Worm (Caenorhabditis elegans): ENCODE results near the gene Y39B6A.29.

Y39B6A.29 gene

ce11 chrV:18986103-18986502 lies 38.5 kb downstream of the Y39B6A.29 start:
- TF ChIP-seq ceh-48 (tag; optimal IDR thresholded peaks at IDR 0.05) (peak; percentile 28), ceh-22 (tag; optimal IDR thresholded peaks at IDR 0.05) (no peak)

- peak; percentile 68 for TF ChIP-seq ceh-48 (tag; optimal IDR thresholded peaks at IDR 0.05)
Observed at ce11 chrV:18984656-18985055, 39.9 kb downstream of the Y39B6A.29 start.

DNA sequence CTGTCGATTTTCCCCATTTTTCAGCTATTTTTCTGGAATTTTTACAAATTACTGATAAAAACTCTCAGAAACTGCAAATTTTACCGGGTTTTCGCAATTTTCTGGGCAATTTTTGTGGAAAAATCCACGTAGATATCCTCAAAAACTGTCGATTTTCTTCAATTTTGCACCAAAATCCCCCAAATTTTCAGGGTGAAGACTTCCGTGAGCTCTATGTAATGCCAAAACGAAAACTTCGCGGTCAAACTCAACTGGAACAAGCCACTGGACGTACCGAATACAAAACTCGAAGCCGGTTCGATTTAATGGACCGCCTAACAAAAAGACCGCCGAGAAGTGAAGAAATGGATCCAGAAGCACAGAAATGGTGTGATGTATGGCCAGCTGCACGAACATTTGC lies 42.8 kb downstream of the Y39B6A.29 start:
- TF ChIP-seq sdc-2 (tag; optimal IDR thresholded peaks at IDR 0.05) (no peak), ceh-2 (tag; optimal IDR thresholded peaks at IDR 0.05) (no peak), hlh-13 (GFP tag; optimal IDR thresholded peaks at IDR 0.05) (no peak), syd-9 (tag; optimal IDR thresholded peaks at IDR 0.05) (no peak), ceh-22 (tag; optimal IDR thresholded peaks at IDR 0.05) (no peak), nhr-11 (tag; optimal IDR thresholded peaks at IDR 0.05) (no peak), odd-2 (tag; optimal IDR thresholded peaks at IDR 0.05) (no peak), ceh-18 (tag; optimal IDR thresholded peaks at IDR 0.05) (no peak), che-1 (tag; optimal IDR thresholded peaks at IDR 0.05) (no peak), tbx-2 (tag; optimal IDR thresholded peaks at IDR 0.05) (no peak), ref-2 (tag; optimal IDR thresholded peaks at IDR 0.05) (no peak), Y22D7AL.16 (tag; optimal IDR thresholded peaks at IDR 0.05) (no peak), ceh-45 (GFP tag; IDR thresholded peaks at IDR 0.05) (no peak), hlh-15 (tag; optimal IDR thresholded peaks at IDR 0.05) (no peak), pax-1 (tag; optimal IDR thresholded peaks at IDR 0.05) (no peak), K02D7.2 (tag; optimal IDR thresholded peaks at IDR 0.05) (no peak), C08G9.2 (tag; optimal IDR thresholded peaks at IDR 0.05) (no peak), F13H6.1 (tag; optimal IDR thresholded peaks at IDR 0.05) (no peak), ceh-6 (GFP tag; optimal IDR thresholded peaks at IDR 0.05) (no peak), fkh-6 (tag; optimal IDR thresholded peaks at IDR 0.05) (no peak)

- TF ChIP-seq fax-1 (tag; optimal IDR thresholded peaks at IDR 0.05) (peak; percentile 67), F13H6.1 (tag; optimal IDR thresholded peaks at IDR 0.05) (peak; percentile 39), pros-1 (tag; optimal IDR thresholded peaks at IDR 0.05) (no peak), ceh-2 (tag; optimal IDR thresholded peaks at IDR 0.05) (peak; percentile 94), pha-4 (tag; optimal IDR thresholded peaks at IDR 0.05) (no peak), ceh-14 (tag; optimal IDR thresholded peaks at IDR 0.05) (peak; percentile 62), ceh-19 (GFP tag; optimal IDR thresholded peaks at IDR 0.05) (no peak), hlh-15 (tag; optimal IDR thresholded peaks at IDR 0.05) (no peak), ets-4 (tag; optimal IDR thresholded peaks at IDR 0.05) (peak; percentile 90), eyg-1 (tag; optimal IDR thresholded peaks at IDR 0.05) (peak; percentile 2), ceh-30 (tag; optimal IDR thresholded peaks at IDR 0.05) (no peak), mec-3 (tag; optimal IDR thresholded peaks at IDR 0.05; ENCODE audit: borderline replicate concordance) (peak; percentile 83), nfya-1 (tag; optimal IDR thresholded peaks at IDR 0.05) (peak; percentile 18), npax-4 (tag; optimal IDR thresholded peaks at IDR 0.05) (no peak), dmd-4 (tag; optimal IDR thresholded peaks at IDR 0.05; ENCODE audit: borderline replicate concordance) (peak; percentile 13), ceh-18 (tag; optimal IDR thresholded peaks at IDR 0.05) (no peak), lin-11 (tag; optimal IDR thresholded peaks at IDR 0.05) (no peak), K02D7.2 (tag; optimal IDR thresholded peaks at IDR 0.05) (no peak), hlh-8 (tag; optimal IDR thresholded peaks at IDR 0.05) (peak; percentile 66), pag-3 (tag; optimal IDR thresholded peaks at IDR 0.05; ENCODE audit: borderline replicate concordance) (peak; percentile 37), che-1 (tag; optimal IDR thresholded peaks at IDR 0.05) (no peak), unc-86 (tag; optimal IDR thresholded peaks at IDR 0.05) (no peak), ttx-3 (tag; optimal IDR thresholded peaks at IDR 0.05) (no peak), ceh-34 (tag; optimal IDR thresholded peaks at IDR 0.05) (peak; percentile 38), sox-4 (tag; optimal IDR thresholded peaks at IDR 0.05) (no peak), ama-1 (optimal IDR thresholded peaks at IDR 0.05) (no peak), ceh-9 (tag; optimal IDR thresholded peaks at IDR 0.05) (no peak), sdc-2 (tag; optimal IDR thresholded peaks at IDR 0.05) (peak; percentile 19), ceh-24 (tag; optimal IDR thresholded peaks at IDR 0.05) (no peak), zip-5 (tag; optimal IDR thresholded peaks at IDR 0.05) (peak; percentile 82), C38D4.7 (GFP tag; optimal IDR thresholded peaks at IDR 0.05) (no peak), unc-42 (tag; optimal IDR thresholded peaks at IDR 0.05) (peak; percentile 33), Y22D7AL.16 (tag; optimal IDR thresholded peaks at IDR 0.05) (no peak), elt-4 (tag; optimal IDR thresholded peaks at IDR 0.05) (no peak), C08G9.2 (tag; optimal IDR thresholded peaks at IDR 0.05) (peak; percentile 98)
Observed at ce11 chrV:18980980-18981529, 43.5 kb downstream of the Y39B6A.29 start, which contains the start of the genes mrps-35 and sws-1. TSS of gene mrps-35 (plus strand) at chrV:18981306. TSS of gene sws-1 (minus strand) at chrV:18981479.

Data from whole organism, late embryonic.